Worm (Caenorhabditis elegans): Measurements from ENCODE around the gene clec-136.

Gene clec-136

ce11 chrII:4600276-4600675 lies 16.1 kb downstream of the clec-136 start:
- TF ChIP-seq drap-1 (GFP tag; optimal IDR thresholded peaks at IDR 0.05): no peak
- TF ChIP-seq elt-3 (tag; optimal IDR thresholded peaks at IDR 0.05): no peak
- TF ChIP-seq lsy-2 (tag; optimal IDR thresholded peaks at IDR 0.05): no peak
- TF ChIP-seq unc-39 (tag; optimal IDR thresholded peaks at IDR 0.05): no peak
- no peak for TF ChIP-seq sptf-1 (tag; optimal IDR thresholded peaks at IDR 0.05)
- TF ChIP-seq ztf-11 (tag; optimal IDR thresholded peaks at IDR 0.05): no peak
- no peak for TF ChIP-seq ces-1 (GFP tag; optimal IDR thresholded peaks at IDR 0.05)
- no peak for TF ChIP-seq nhr-2 (tag; optimal IDR thresholded peaks at IDR 0.05)
- TF ChIP-seq zip-8 (tag; optimal IDR thresholded peaks at IDR 0.05): no peak
- TF ChIP-seq lin-13 (tag; optimal IDR thresholded peaks at IDR 0.05): no peak
- TF ChIP-seq bed-3 (GFP tag; optimal IDR thresholded peaks at IDR 0.05): no peak

DNA sequence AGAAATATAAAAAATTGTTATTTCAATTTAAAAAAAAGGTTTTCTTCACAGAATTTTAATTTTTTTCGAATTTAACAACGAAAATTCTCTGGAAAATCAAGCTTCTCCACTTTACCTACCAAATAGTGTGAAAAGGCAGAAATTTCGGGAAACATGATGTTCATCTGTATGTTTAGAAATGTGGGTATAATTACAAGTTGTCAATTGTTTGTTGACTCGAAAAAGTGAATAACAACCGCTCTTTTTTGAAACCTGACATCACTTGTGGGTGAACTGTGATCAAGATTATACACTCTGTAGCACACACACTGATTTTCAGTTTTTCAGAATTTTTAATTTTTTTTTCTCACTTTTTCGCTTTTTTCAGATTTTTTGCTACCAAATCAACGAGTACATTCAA lies 16.5 kb downstream of the clec-136 start:
- TF ChIP-seq zip-8 (tag; optimal IDR thresholded peaks at IDR 0.05) (no peak), ceh-83 (GFP tag; optimal IDR thresholded peaks at IDR 0.05) (no peak), mep-1 (tag; optimal IDR thresholded peaks at IDR 0.05) (no peak), cnd-1 (tag; optimal IDR thresholded peaks at IDR 0.05) (no peak), sptf-1 (tag; optimal IDR thresholded peaks at IDR 0.05) (no peak), hlh-1 (tag; optimal IDR thresholded peaks at IDR 0.05) (no peak), mls-2 (tag; optimal IDR thresholded peaks at IDR 0.05) (no peak), nhr-28 (tag; optimal IDR thresholded peaks at IDR 0.05) (no peak), drap-1 (GFP tag; optimal IDR thresholded peaks at IDR 0.05) (no peak), unc-62 (GFP tag; optimal IDR thresholded peaks at IDR 0.05) (no peak), ztf-11 (tag; optimal IDR thresholded peaks at IDR 0.05) (no peak), pha-4 (tag; optimal IDR thresholded peaks at IDR 0.05) (no peak), unc-39 (tag; optimal IDR thresholded peaks at IDR 0.05) (no peak), lin-13 (tag; optimal IDR thresholded peaks at IDR 0.05) (no peak), flh-1 (GFP tag; optimal IDR thresholded peaks at IDR 0.05) (no peak), nhr-2 (tag; optimal IDR thresholded peaks at IDR 0.05) (no peak), mab-5 (tag; optimal IDR thresholded peaks at IDR 0.05) (no peak)

- TF ChIP-seq sptf-1 (tag; optimal IDR thresholded peaks at IDR 0.05) (no peak), lin-13 (tag; optimal IDR thresholded peaks at IDR 0.05) (no peak), elt-1 (tag; optimal IDR thresholded peaks at IDR 0.05; ENCODE audit: borderline replicate concordance, insufficient read depth) (no peak), ces-1 (GFP tag; optimal IDR thresholded peaks at IDR 0.05) (no peak), mls-2 (tag; optimal IDR thresholded peaks at IDR 0.05) (no peak), flh-1 (GFP tag; optimal IDR thresholded peaks at IDR 0.05) (no peak), unc-39 (tag; optimal IDR thresholded peaks at IDR 0.05) (no peak)
Measured at ce11 chrII:4598815-4599214, 17.5 kb downstream of the clec-136 start.

DNA sequence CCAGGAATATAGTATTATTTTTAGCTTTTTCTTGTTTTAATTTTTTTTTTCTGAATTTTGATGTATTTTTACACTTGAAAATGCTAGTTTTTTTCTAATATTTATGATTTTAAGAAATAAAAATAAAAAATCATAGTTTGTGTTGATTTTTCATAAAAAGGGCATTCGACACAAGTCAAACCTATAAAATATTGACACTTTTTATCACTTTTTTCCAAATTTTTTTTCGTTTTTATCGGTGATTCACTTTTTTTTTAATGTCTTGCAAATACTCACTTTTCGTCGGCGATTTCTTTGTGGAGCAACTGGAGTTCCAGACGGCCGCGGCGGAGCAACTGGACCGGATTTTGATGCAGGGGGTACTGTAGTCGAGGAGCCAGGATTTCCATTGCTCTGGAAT lies 18.9 kb downstream of the clec-136 start:
- TF ChIP-seq lsy-2 (tag; optimal IDR thresholded peaks at IDR 0.05) (no peak), unc-39 (tag; optimal IDR thresholded peaks at IDR 0.05) (no peak), elt-3 (tag; optimal IDR thresholded peaks at IDR 0.05) (no peak), lin-32 (GFP tag; optimal IDR thresholded peaks at IDR 0.05) (no peak), nhr-12 (tag; optimal IDR thresholded peaks at IDR 0.05) (no peak), ceh-43 (GFP tag; optimal IDR thresholded peaks at IDR 0.05) (no peak), snpc-4 (tag; optimal IDR thresholded peaks at IDR 0.05) (no peak), unc-62 (GFP tag; optimal IDR thresholded peaks at IDR 0.05) (no peak), mab-5 (tag; optimal IDR thresholded peaks at IDR 0.05) (no peak), sptf-1 (tag; optimal IDR thresholded peaks at IDR 0.05) (no peak), blmp-1 (tag; optimal IDR thresholded peaks at IDR 0.05) (no peak)

ce11 chrII:4590660-4591059 lies 25.7 kb downstream of the clec-136 start:
- no peak for TF ChIP-seq mls-2 (tag; optimal IDR thresholded peaks at IDR 0.05)
- no peak for TF ChIP-seq ztf-11 (tag; optimal IDR thresholded peaks at IDR 0.05)
- no peak for TF ChIP-seq nhr-28 (tag; optimal IDR thresholded peaks at IDR 0.05)
- TF ChIP-seq M03D4.4 (tag; optimal IDR thresholded peaks at IDR 0.05): no peak
- TF ChIP-seq mep-1 (tag; optimal IDR thresholded peaks at IDR 0.05): no peak
- TF ChIP-seq lsy-2 (tag; optimal IDR thresholded peaks at IDR 0.05): no peak
- TF ChIP-seq tbx-8 (GFP tag; optimal IDR thresholded peaks at IDR 0.05): no peak
- TF ChIP-seq nhr-237 (tag; optimal IDR thresholded peaks at IDR 0.05): no peak
- no peak for TF ChIP-seq drap-1 (GFP tag; optimal IDR thresholded peaks at IDR 0.05)
- no peak for TF ChIP-seq ceh-43 (GFP tag; optimal IDR thresholded peaks at IDR 0.05)
- no peak for TF ChIP-seq ceh-39 (tag; optimal IDR thresholded peaks at IDR 0.05)
- no peak for TF ChIP-seq elt-3 (tag; optimal IDR thresholded peaks at IDR 0.05)
- TF ChIP-seq nhr-2 (tag; optimal IDR thresholded peaks at IDR 0.05): no peak

All from whole organism, mixed stage, embryonic.